Fruit fly (Drosophila melanogaster) whole organism, embryonic: Measurements from ENCODE around the gene bero.

ENCODE experiments used
- B-H2 ChIP-seq: fragments of 200-800 bp; sonication (Bioruptor generic); optimal IDR thresholded peaks from 2 replicates; lab custom pipeline; 2018; ENCODE audit warnings: missing biosample characterization, mild to moderate bottlenecking, missing genetic modification characterization
- CG10654 ChIP-seq: fragments of 200-800 bp; sonication (Bioruptor generic); optimal IDR thresholded peaks from 2 replicates; lab custom pipeline; 2016; ENCODE audit warnings: missing biosample characterization, missing genetic modification characterization
- CG13296 ChIP-seq: fragments of 200-800 bp; sonication (Bioruptor generic); optimal IDR thresholded peaks from 3 replicates; lab custom pipeline; 2018; ENCODE audit warnings: missing biosample characterization, mild to moderate bottlenecking, missing genetic modification characterization
- CG17359 ChIP-seq: fragments of 200-800 bp; sonication (Bioruptor generic); optimal IDR thresholded peaks from 3 replicates; lab custom pipeline; 2018; ENCODE audit warnings: missing biosample characterization, mild to moderate bottlenecking, missing genetic modification characterization, moderate library complexity
- CG17385 ChIP-seq: fragments of 200-800 bp; sonication (Bioruptor generic); optimal IDR thresholded peaks from 3 replicates; lab custom pipeline; 2018; ENCODE audit warnings: missing biosample characterization, mild to moderate bottlenecking, missing genetic modification characterization
- CG17568 ChIP-seq: fragments of 200-800 bp; sonication (Bioruptor generic); optimal IDR thresholded peaks from 2 replicates; lab custom pipeline; 2018; ENCODE audit warnings: missing biosample characterization, mild to moderate bottlenecking, missing genetic modification characterization, moderate library complexity
- CG2875 ChIP-seq: fragments of 200-800 bp; sonication (Bioruptor generic); optimal IDR thresholded peaks from 2 replicates; lab custom pipeline; 2017; ENCODE audit warnings: missing biosample characterization, mild to moderate bottlenecking, missing genetic modification characterization, missing genetic modification reagents
- CG32532 ChIP-seq: fragments of 200-800 bp; sonication (Bioruptor generic); IDR thresholded peaks from 2 replicates; pipeline ENCODE4 v1.3.6; 2022; ENCODE audit warnings: missing biosample characterization, missing genetic modification characterization
- CG3281 ChIP-seq: fragments of 200-800 bp; sonication (Bioruptor generic); optimal IDR thresholded peaks from 3 replicates; lab custom pipeline; 2017; ENCODE audit warnings: missing biosample characterization, mild to moderate bottlenecking, missing genetic modification characterization
- CG5180 ChIP-seq: fragments of 200-800 bp; sonication (Bioruptor generic); optimal IDR thresholded peaks from 3 replicates; lab custom pipeline; 2017; ENCODE audit warnings: missing biosample characterization, missing genetic modification characterization, mild to moderate bottlenecking, moderate library complexity, missing genetic modification reagents
- CG7556 ChIP-seq: fragments of 200-800 bp; sonication (Bioruptor generic); optimal IDR thresholded peaks from 2 replicates; lab custom pipeline; 2017; ENCODE audit warnings: missing biosample characterization, mild to moderate bottlenecking, missing genetic modification characterization
- CG7839 ChIP-seq: fragments of 200-800 bp; sonication (Bioruptor generic); optimal IDR thresholded peaks from 3 replicates; lab custom pipeline; 2018; ENCODE audit warnings: missing biosample characterization, mild to moderate bottlenecking, missing genetic modification characterization, moderate library complexity
- CG8290 ChIP-seq, 3 experiments: fragments of 200-800 bp; sonication (Bioruptor generic); optimal IDR thresholded peaks; 2 replicates each; lab custom pipeline; 2016 to 2019; ENCODE audit warnings: missing biosample characterization in 3 of 3, missing genetic modification characterization in 3 of 3, mild to moderate bottlenecking in 2 of 3, moderate library complexity in 1 of 3
- D ChIP-seq, 2 experiments: fragments of 200-800 bp in 1 of 2; fragments of >200 bp in 1 of 2; sonication (Bioruptor generic) in 1 of 2; optimal IDR thresholded peaks; 2 replicates in 1 of 2; 3 replicates in 1 of 2; lab custom pipeline; 2017; ENCODE audit warnings: mild to moderate bottlenecking in 1 of 2, missing biosample characterization in 1 of 2, missing genetic modification characterization in 1 of 2, missing genetic modification reagents in 1 of 2
- D19B ChIP-seq: fragments of 200-800 bp; sonication (Bioruptor generic); optimal IDR thresholded peaks from 2 replicates; lab custom pipeline; 2017; ENCODE audit warnings: missing biosample characterization, mild to moderate bottlenecking, missing genetic modification characterization
- Doc3 ChIP-seq: fragments of 200-800 bp; sonication (Bioruptor generic); IDR thresholded peaks from 3 replicates; pipeline ENCODE4 v1.3.6; 2022; ENCODE audit warnings: missing biosample characterization, missing genetic modification characterization; ENCODE audit not compliant: partially characterized antibody
- Fer1 ChIP-seq: fragments of 200-800 bp; sonication (Bioruptor generic); optimal IDR thresholded peaks from 2 replicates; lab custom pipeline; 2017; ENCODE audit warnings: missing biosample characterization, mild to moderate bottlenecking, missing genetic modification characterization
- Hand ChIP-seq: fragments of 200-800 bp; sonication (Bioruptor generic); optimal IDR thresholded peaks from 2 replicates; lab custom pipeline; 2017; ENCODE audit warnings: mild to moderate bottlenecking, missing biosample characterization, missing genetic modification reagents, missing genetic modification characterization
- Lim3 ChIP-seq: fragments of 200-800 bp; sonication (Bioruptor generic); IDR thresholded peaks from 2 replicates; pipeline ENCODE4 v1.3.6; 2022; ENCODE audit warnings: missing biosample characterization, missing genetic modification characterization
- Med ChIP-seq: fragments of 200-800 bp; sonication (Bioruptor generic); peaks from one replicate; lab custom pipeline; 2016; ENCODE audit warnings: missing biosample characterization, missing genetic modification characterization, mild to moderate bottlenecking, inconsistent platforms, moderate library complexity
- Myb ChIP-seq: fragments of 200-800 bp; sonication (Bioruptor generic); optimal IDR thresholded peaks from 2 replicates; lab custom pipeline; 2016; ENCODE audit warnings: missing biosample characterization, missing genetic modification characterization
- NFAT ChIP-seq: fragments of 200-800 bp; sonication (Bioruptor generic); IDR thresholded peaks from 2 replicates; pipeline ENCODE4 v1.3.6; 2022; ENCODE audit warnings: missing biosample characterization, missing genetic modification characterization
- Poxn ChIP-seq: fragments of 200-800 bp; sonication (Bioruptor generic); IDR thresholded peaks from 2 replicates; pipeline ENCODE4 v1.3.6; 2022; ENCODE audit warnings: missing biosample characterization, missing genetic modification characterization
- Ravus ChIP-seq: fragments of 200-800 bp; sonication (Bioruptor generic); IDR thresholded peaks from 2 replicates; pipeline ENCODE4 v1.3.6; 2022; ENCODE audit warnings: missing biosample characterization, missing genetic modification characterization
- Rfx ChIP-seq: fragments of 200-800 bp; sonication (Bioruptor generic); IDR thresholded peaks from 2 replicates; pipeline ENCODE4 v1.3.6; 2022; ENCODE audit warnings: missing biosample characterization, missing genetic modification characterization
- caup ChIP-seq: fragments of 200-800 bp; sonication (Bioruptor generic); optimal IDR thresholded peaks from 3 replicates; lab custom pipeline; 2017; ENCODE audit warnings: missing biosample characterization, mild to moderate bottlenecking, missing genetic modification characterization, moderate library complexity; ENCODE audit not compliant: severe bottlenecking
- da ChIP-seq: fragments of 200-800 bp; sonication (Bioruptor generic); optimal IDR thresholded peaks from 2 replicates; lab custom pipeline; 2016; ENCODE audit warnings: missing biosample characterization, missing genetic modification characterization
- dmrt99B ChIP-seq: fragments of 200-800 bp; sonication (Bioruptor generic); optimal IDR thresholded peaks from 2 replicates; lab custom pipeline; 2018; ENCODE audit warnings: missing biosample characterization, mild to moderate bottlenecking, missing genetic modification characterization, moderate library complexity
- esg ChIP-seq: fragments of 200-800 bp; sonication (Bioruptor generic); conservative IDR thresholded peaks from 2 replicates; pipeline ENCODE4 v1.3.6; 2022; ENCODE audit warnings: missing biosample characterization, missing genetic modification characterization
- eve ChIP-seq, 2 experiments: fragments of >200 bp; optimal IDR thresholded peaks; 2 replicates each; lab custom pipeline; 2017; ENCODE audit warnings: missing biosample characterization in 2 of 2, missing genetic modification characterization in 2 of 2
- exex ChIP-seq: fragments of 200-800 bp; sonication (Bioruptor generic); optimal IDR thresholded peaks from 4 replicates; lab custom pipeline; 2018; ENCODE audit warnings: missing biosample characterization, mild to moderate bottlenecking, missing genetic modification characterization, moderate library complexity
- fd102C ChIP-seq: fragments of 200-800 bp; sonication (Bioruptor generic); optimal IDR thresholded peaks from 2 replicates; lab custom pipeline; 2018; ENCODE audit warnings: missing biosample characterization, mild to moderate bottlenecking, missing genetic modification characterization, moderate library complexity
- grn ChIP-seq: fragments of 200-800 bp; sonication (Bioruptor generic); optimal IDR thresholded peaks from 3 replicates; lab custom pipeline; 2017; ENCODE audit warnings: missing biosample characterization, missing genetic modification characterization
- gro ChIP-seq: fragments of 200-800 bp; sonication (Bioruptor generic); optimal IDR thresholded peaks from 2 replicates; lab custom pipeline; 2016; ENCODE audit warnings: missing biosample characterization, missing genetic modification characterization
- gsb-n ChIP-seq: fragments of 200-800 bp; sonication (Bioruptor generic); optimal IDR thresholded peaks from 3 replicates; lab custom pipeline; 2018; ENCODE audit warnings: missing biosample characterization, mild to moderate bottlenecking, missing genetic modification characterization
- hbn ChIP-seq: fragments of 200-800 bp; sonication (Bioruptor generic); IDR thresholded peaks from 2 replicates; pipeline ENCODE4 v1.3.6; 2022; ENCODE audit warnings: missing biosample characterization, missing genetic modification characterization; ENCODE audit not compliant: partially characterized antibody
- kah ChIP-seq: fragments of 200-800 bp; sonication (Bioruptor generic); optimal IDR thresholded peaks from 2 replicates; lab custom pipeline; 2018; ENCODE audit warnings: missing biosample characterization, mild to moderate bottlenecking, missing genetic modification characterization
- lab ChIP-seq: fragments of 200-800 bp; sonication (Bioruptor generic); optimal IDR thresholded peaks from 3 replicates; lab custom pipeline; 2017; ENCODE audit warnings: missing biosample characterization, missing genetic modification characterization, mild to moderate bottlenecking, moderate library complexity, missing genetic modification reagents
- mld ChIP-seq: fragments of 200-800 bp; sonication (Bioruptor generic); IDR thresholded peaks from 3 replicates; pipeline ENCODE4 v1.3.6; 2022; ENCODE audit warnings: missing biosample characterization, missing genetic modification characterization; ENCODE audit not compliant: partially characterized antibody
- schlank ChIP-seq: fragments of 200-800 bp; sonication (Bioruptor generic); optimal IDR thresholded peaks from 2 replicates; lab custom pipeline; 2018; ENCODE audit warnings: missing biosample characterization, mild to moderate bottlenecking, missing genetic modification characterization
- sens ChIP-seq: fragments of 200-800 bp; sonication (Bioruptor generic); peaks from one replicate; lab custom pipeline; 2016; ENCODE audit warnings: missing biosample characterization, missing genetic modification characterization
- sqz ChIP-seq: fragments of 200-800 bp; sonication (Bioruptor generic); optimal IDR thresholded peaks from 3 replicates; lab custom pipeline; 2018; ENCODE audit warnings: missing biosample characterization, mild to moderate bottlenecking, missing genetic modification characterization
- stc ChIP-seq: fragments of 200-800 bp; sonication (Bioruptor generic); IDR thresholded peaks from 2 replicates; pipeline ENCODE4 v1.3.6; 2022; ENCODE audit warnings: missing biosample characterization, missing genetic modification characterization
- sug ChIP-seq: fragments of 200-800 bp; optimal IDR thresholded peaks from 2 replicates; lab custom pipeline; 2019; ENCODE audit warnings: missing biosample characterization, mild to moderate bottlenecking, missing genetic modification characterization, moderate library complexity
- twi ChIP-seq: fragments of 200-800 bp; optimal IDR thresholded peaks from 2 replicates; lab custom pipeline; 2019; ENCODE audit warnings: missing biosample characterization, mild to moderate bottlenecking, missing genetic modification characterization, moderate library complexity
- unc-4 ChIP-seq: fragments of 200-800 bp; sonication (Bioruptor generic); IDR thresholded peaks from 2 replicates; pipeline ENCODE4 v1.3.6; 2022; ENCODE audit warnings: missing biosample characterization, missing genetic modification characterization; ENCODE audit not compliant: partially characterized antibody
- zen2 ChIP-seq: fragments of 200-800 bp; sonication (Bioruptor generic); IDR thresholded peaks from 3 replicates; pipeline ENCODE4 v1.3.6; 2022; ENCODE audit warnings: missing biosample characterization, missing genetic modification characterization; ENCODE audit not compliant: partially characterized antibody

The bero gene

DNA sequence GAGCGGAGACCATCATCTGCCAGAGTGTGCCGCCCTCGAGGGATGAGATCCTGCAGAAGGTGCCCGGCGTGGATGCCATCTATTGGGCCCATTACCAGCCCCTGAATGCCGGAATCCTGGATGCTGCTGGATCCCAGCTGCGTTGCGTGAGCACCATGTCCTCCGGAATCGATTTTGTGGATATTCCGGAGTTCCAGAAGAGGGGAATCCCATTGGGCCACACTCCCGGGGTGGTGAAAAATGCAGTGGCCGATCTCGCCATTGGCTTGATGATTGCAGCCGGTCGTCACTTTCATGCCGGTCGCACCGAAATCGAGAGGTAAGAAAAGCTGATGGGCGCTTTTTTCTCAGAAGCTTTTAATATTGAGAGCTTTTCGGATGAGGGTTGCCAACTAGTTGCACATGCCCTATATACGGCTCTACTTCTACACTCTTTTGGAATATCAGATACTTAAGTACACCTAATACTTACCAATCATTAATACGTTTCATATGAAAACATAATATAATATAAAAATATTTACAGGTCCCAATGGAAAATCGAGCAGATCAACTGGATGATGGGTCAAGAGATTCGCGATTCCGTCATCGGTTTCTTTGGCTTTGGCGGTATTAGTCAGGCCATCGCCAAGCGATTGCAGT is 28.6 kb upstream of the bero start (continued):
- no peak for TF ChIP-seq kah (GFP tag; lab: Kevin White, UChicago)
- no peak for TF ChIP-seq stc (GFP tag; lab: Robert Waterston, UW)
- TF ChIP-seq Doc3 (GFP tag; lab: Robert Waterston, UW), result no peak
- TF ChIP-seq hbn, result no peak
- peak; percentile 22; the same call in 1 of the 2 replicates for TF ChIP-seq CG32532 (GFP tag; lab: Robert Waterston, UW)
- peak; percentile 17 for TF ChIP-seq exex
- no peak for TF ChIP-seq mld (GFP tag; lab: Robert Waterston, UW)
- TF ChIP-seq sqz (GFP tag; lab: Kevin White, UChicago), result no peak
- no peak for TF ChIP-seq Ravus (GFP tag; lab: Robert Waterston, UW)
- no peak for TF ChIP-seq sens (GFP tag; lab: Kevin White, UChicago)
- no peak for TF ChIP-seq D (optimal IDR thresholded peaks at IDR 0.05; lab: Kevin White, UChicago)
- TF ChIP-seq D (GFP tag; optimal IDR thresholded peaks at IDR 0.05; lab: Kevin White, UChicago), result no peak
- no peak for TF ChIP-seq Poxn (GFP tag; lab: Robert Waterston, UW)
- no peak for TF ChIP-seq CG2875
- peak; percentile 3 for TF ChIP-seq CG7839 (tag; lab: Kevin White, UChicago)
- TF ChIP-seq CG7556, result no peak
- no peak for TF ChIP-seq CG10654 (GFP tag; lab: Kevin White, UChicago)

DNA sequence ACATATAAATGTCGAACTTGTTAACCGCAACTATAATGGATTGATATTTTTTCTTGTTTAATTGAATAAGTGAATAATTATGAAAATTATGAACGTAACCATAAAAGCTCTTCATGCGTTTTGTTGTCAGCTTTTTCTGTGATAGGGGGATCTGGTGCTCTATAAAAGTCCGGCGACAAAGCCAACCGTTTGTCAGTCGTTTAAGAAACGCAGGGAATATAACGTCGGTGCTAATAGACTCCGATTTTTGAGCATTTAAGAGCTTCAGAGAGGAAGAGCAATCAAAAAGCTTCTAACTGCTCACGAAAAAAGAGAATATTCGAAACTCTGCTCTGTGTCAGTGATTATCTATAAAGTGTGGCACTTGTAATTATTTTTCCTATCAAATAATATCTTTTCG is 27.4 kb upstream of the bero start, which contains the start of gene CG31674:
CG31674 (plus strand) TSS at position 203 of the 400 bp plus-strand sequence.
- TF ChIP-seq D19B (GFP tag; lab: Kevin White, UChicago) (no peak), Rfx (GFP tag; lab: Robert Waterston, UW) (peak; percentile 21; the same call in 1 of the 2 replicates), da (GFP tag; lab: Kevin White, UChicago) (no peak), lab (peak; percentile 16), twi (no peak), Lim3 (GFP tag; lab: Robert Waterston, UW) (no peak), grn (GFP tag; lab: Kevin White, UChicago) (peak; percentile 28), CG17359 (tag; lab: Kevin White, UChicago) (peak; percentile 20), fd102C (GFP tag; lab: Kevin White, UChicago) (no peak), eve (GFP tag; optimal IDR thresholded peaks at IDR 0.05; lab: Kevin White, UChicago) (peak in 1 of 2 experiments; percentile 59), B-H2 (GFP tag; lab: Kevin White, UChicago) (peak; percentile 66), CG8290 (GFP tag; optimal IDR thresholded peaks at IDR 0.05; lab: Kevin White, UChicago) (no peak), CG8290 (tag; optimal IDR thresholded peaks at IDR 0.05; lab: Kevin White, UChicago) (peak in 1 of 2 experiments; percentile 19), zen2 (GFP tag; lab: Robert Waterston, UW) (peak; percentile 30; the same call in 1 of the 3 replicates), Hand (GFP tag; lab: Kevin White, UChicago) (no peak), CG13296 (GFP tag; lab: Kevin White, UChicago) (peak; percentile 61), NFAT (peak; percentile 13; the same call in 1 of the 2 replicates), CG5180 (peak; percentile 23), Fer1 (peak; percentile 24), CG3281 (GFP tag; lab: Kevin White, UChicago) (peak; percentile 21), CG17568 (peak; percentile 1), Med (GFP tag; lab: Kevin White, UChicago) (peak; percentile 90), caup (GFP tag; lab: Kevin White, UChicago) (peak; percentile 35), gsb-n (tag; lab: Kevin White, UChicago) (no peak), CG17385 (peak; percentile 39), esg (GFP tag; lab: Robert Waterston, UW) (no peak), sug (tag; lab: Kevin White, UChicago) (peak; percentile 37), gro (peak; percentile 47), dmrt99B (tag; lab: Kevin White, UChicago) (peak; percentile 3), Myb (GFP tag; lab: Kevin White, UChicago) (no peak), unc-4 (GFP tag; lab: Robert Waterston, UW) (0 out of 2 replicates have a peak, but pooled peaks have one; percentile 15), schlank (tag; lab: Kevin White, UChicago) (no peak)
